Worm (Caenorhabditis elegans): ENCODE measurements around the gene rip-1.

DNA sequence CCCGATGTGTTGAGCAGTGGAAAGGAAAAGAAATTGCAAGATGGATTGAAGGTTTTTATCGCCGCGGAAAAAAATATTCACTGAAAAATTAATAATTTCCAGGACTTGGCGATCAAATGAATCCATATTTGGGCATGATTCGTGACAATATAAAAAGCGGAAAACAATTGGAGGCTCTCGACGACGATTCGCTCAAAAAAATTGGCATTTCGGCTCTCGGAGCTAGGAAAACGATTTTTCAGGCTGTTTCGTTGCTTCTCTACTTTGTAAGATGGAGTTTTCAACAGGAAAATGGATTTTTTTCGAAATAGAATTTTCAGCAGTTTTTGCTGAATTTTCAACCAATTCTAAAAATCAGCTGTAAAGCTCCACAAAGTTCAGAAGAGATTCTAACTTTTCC is 13.3 kb upstream of the rip-1 start:
- no peak for TF ChIP-seq ceh-82 (tag; optimal IDR thresholded peaks at IDR 0.05)
- TF ChIP-seq C16A3.4 (tag; optimal IDR thresholded peaks at IDR 0.05): no peak
- TF ChIP-seq vab-15 (tag; optimal IDR thresholded peaks at IDR 0.05): no peak
- no peak for TF ChIP-seq aha-1 (tag; optimal IDR thresholded peaks at IDR 0.05)
- TF ChIP-seq ztf-11 (tag; optimal IDR thresholded peaks at IDR 0.05): no peak
- no peak for TF ChIP-seq rnt-1 (tag; optimal IDR thresholded peaks at IDR 0.05)
